Fruit fly (Drosophila melanogaster) whole organism, embryonic: ENCODE data around the gene mthl14.

Experiments
- Adf1 ChIP-seq: fragments of 200-800 bp; sonication (Bioruptor generic); IDR thresholded peaks from 2 replicates; pipeline ENCODE4 v1.3.6; 2022; ENCODE audit warnings: missing biosample characterization, missing genetic modification characterization
- CG10979 ChIP-seq: fragments of 200-800 bp; sonication (Bioruptor generic); optimal IDR thresholded peaks from 2 replicates; lab custom pipeline; 2018; ENCODE audit warnings: missing biosample characterization, mild to moderate bottlenecking, missing genetic modification characterization, moderate library complexity
- CG11560 ChIP-seq: fragments of 200-800 bp; sonication (Bioruptor generic); IDR thresholded peaks from 3 replicates; pipeline ENCODE4 v1.3.6; 2022; ENCODE audit warnings: missing biosample characterization, missing genetic modification characterization
- CG11695 ChIP-seq: fragments of 200-800 bp; sonication (Bioruptor generic); IDR thresholded peaks from 3 replicates; pipeline ENCODE4 v1.3.6; 2022; ENCODE audit warnings: missing biosample characterization, missing genetic modification characterization
- CG12071 ChIP-seq: fragments of 200-800 bp; sonication (Bioruptor generic); optimal IDR thresholded peaks from 3 replicates; lab custom pipeline; 2018; ENCODE audit warnings: missing biosample characterization, mild to moderate bottlenecking, missing genetic modification characterization
- CG12659 ChIP-seq: fragments of 200-800 bp; sonication (Bioruptor generic); optimal IDR thresholded peaks from 3 replicates; lab custom pipeline; 2017; ENCODE audit warnings: mild to moderate bottlenecking, missing biosample characterization, missing genetic modification reagents, missing genetic modification characterization
- CG13775 ChIP-seq: fragments of 200-800 bp; sonication (Bioruptor generic); optimal IDR thresholded peaks from 3 replicates; lab custom pipeline; 2017; ENCODE audit warnings: missing biosample characterization, mild to moderate bottlenecking, missing genetic modification characterization
- CG15073 ChIP-seq: fragments of 200-800 bp; sonication (Bioruptor generic); optimal IDR thresholded peaks from 2 replicates; lab custom pipeline; 2016; ENCODE audit warnings: missing biosample characterization, missing genetic modification characterization
- CG1602 ChIP-seq: fragments of 200-800 bp; sonication (Bioruptor generic); optimal IDR thresholded peaks from 3 replicates; lab custom pipeline; 2016; ENCODE audit warnings: missing biosample characterization, missing genetic modification characterization
- CG1603 ChIP-seq: fragments of 200-800 bp; sonication (Bioruptor generic); optimal IDR thresholded peaks from 2 replicates; lab custom pipeline; 2019; ENCODE audit warnings: missing biosample characterization, mild to moderate bottlenecking, missing genetic modification characterization, moderate library complexity
- CG17361 ChIP-seq: fragments of 200-800 bp; sonication (Bioruptor generic); IDR thresholded peaks from 3 replicates; pipeline ENCODE4 v1.3.6; 2022; ENCODE audit warnings: missing biosample characterization, missing genetic modification characterization
- CG17612 ChIP-seq: fragments of 200-800 bp; sonication (Bioruptor generic); IDR thresholded peaks from 2 replicates; pipeline ENCODE4 v1.3.6; 2022; ENCODE audit warnings: missing biosample characterization, missing genetic modification characterization
- CG18599 ChIP-seq: fragments of 200-800 bp; sonication (Bioruptor generic); optimal IDR thresholded peaks from 3 replicates; lab custom pipeline; 2017; ENCODE audit warnings: missing biosample characterization, missing genetic modification characterization, mild to moderate bottlenecking, moderate library complexity, missing genetic modification reagents
- CG30431 ChIP-seq: fragments of 200-800 bp; sonication (Bioruptor generic); optimal IDR thresholded peaks from 2 replicates; lab custom pipeline; 2017; ENCODE audit warnings: missing biosample characterization, missing genetic modification characterization
- CG34376 ChIP-seq: fragments of 200-800 bp; sonication (Bioruptor generic); optimal IDR thresholded peaks from 2 replicates; lab custom pipeline; 2018; ENCODE audit warnings: missing biosample characterization, mild to moderate bottlenecking, missing genetic modification characterization
- CG4707 ChIP-seq: fragments of 200-800 bp; sonication (Bioruptor generic); optimal IDR thresholded peaks from 2 replicates; lab custom pipeline; 2018; ENCODE audit warnings: missing biosample characterization, mild to moderate bottlenecking, missing genetic modification characterization, moderate library complexity
- CG5953 ChIP-seq: fragments of 200-800 bp; sonication (Bioruptor generic); IDR thresholded peaks from 2 replicates; pipeline ENCODE4 v1.3.6; 2022; ENCODE audit warnings: missing biosample characterization, missing genetic modification characterization
- CG6654 ChIP-seq: fragments of 200-800 bp; sonication (Bioruptor generic); optimal IDR thresholded peaks from 2 replicates; lab custom pipeline; 2017; ENCODE audit warnings: missing biosample characterization, mild to moderate bottlenecking, missing genetic modification characterization
- CG7745 ChIP-seq: fragments of 200-800 bp; sonication (Bioruptor generic); optimal IDR thresholded peaks from 2 replicates; lab custom pipeline; 2018; ENCODE audit warnings: missing biosample characterization, mild to moderate bottlenecking, missing genetic modification characterization, moderate library complexity
- CG7928 ChIP-seq: fragments of 200-800 bp; sonication (Bioruptor generic); optimal IDR thresholded peaks from 2 replicates; lab custom pipeline; 2017; ENCODE audit warnings: missing biosample characterization, mild to moderate bottlenecking, missing genetic modification characterization
- CG9437 ChIP-seq: fragments of 200-800 bp; sonication (Bioruptor generic); optimal IDR thresholded peaks from 2 replicates; lab custom pipeline; 2018; ENCODE audit warnings: missing biosample characterization, mild to moderate bottlenecking, missing genetic modification characterization
- Chrac-16 ChIP-seq: fragments of 200-800 bp; sonication (Bioruptor generic); optimal IDR thresholded peaks from 3 replicates; lab custom pipeline; 2016; ENCODE audit warnings: missing biosample characterization, missing genetic modification characterization
- HmgD ChIP-seq: fragments of 200-800 bp; sonication (Bioruptor generic); optimal IDR thresholded peaks from 3 replicates; lab custom pipeline; 2016; ENCODE audit warnings: missing biosample characterization, missing genetic modification characterization
- MESR4 ChIP-seq: fragments of 200-800 bp; sonication (Bioruptor generic); optimal IDR thresholded peaks from 2 replicates; lab custom pipeline; 2018; ENCODE audit warnings: missing biosample characterization, mild to moderate bottlenecking, missing genetic modification characterization, moderate library complexity
- Med ChIP-seq: fragments of 200-800 bp; sonication (Bioruptor generic); peaks from one replicate; lab custom pipeline; 2016; ENCODE audit warnings: missing biosample characterization, missing genetic modification characterization, mild to moderate bottlenecking, inconsistent platforms, moderate library complexity
- Opbp ChIP-seq: fragments of 200-800 bp; sonication (Bioruptor generic); IDR thresholded peaks from 3 replicates; pipeline ENCODE4 v1.3.6; 2022; ENCODE audit warnings: missing biosample characterization, missing genetic modification characterization; ENCODE audit not compliant: partially characterized antibody
- Ptx1 ChIP-seq: fragments of 200-800 bp; sonication (Bioruptor generic); IDR thresholded peaks from 2 replicates; pipeline ENCODE4 v1.3.6; 2022; ENCODE audit warnings: missing biosample characterization, missing genetic modification characterization
- Trl ChIP-seq, 3 experiments: fragments of >200 bp in 2 of 3; fragments of 200-800 bp in 1 of 3; sonication (Bioruptor generic) in 1 of 3; optimal IDR thresholded peaks; 2 replicates in 1 of 3; 3 replicates in 2 of 3; lab custom pipeline; 2016 to 2017; ENCODE audit warnings: missing biosample characterization in 1 of 3, missing genetic modification characterization in 1 of 3
- Xbp1 ChIP-seq: fragments of 200-800 bp; sonication (Bioruptor generic); optimal IDR thresholded peaks from 3 replicates; lab custom pipeline; 2016; ENCODE audit warnings: missing biosample characterization, mild to moderate bottlenecking, missing genetic modification characterization
- aop ChIP-seq: fragments of 200-800 bp; sonication (Bioruptor generic); IDR thresholded peaks from 2 replicates; pipeline ENCODE4 v1.3.6; 2022; ENCODE audit warnings: missing biosample characterization, missing genetic modification characterization
- cas ChIP-seq: fragments of 200-800 bp; sonication (Bioruptor generic); IDR thresholded peaks from 2 replicates; pipeline ENCODE4 v1.3.6; 2022; ENCODE audit warnings: missing biosample characterization, missing genetic modification characterization
- chif ChIP-seq, 2 experiments: fragments of 200-800 bp; sonication (Bioruptor generic); optimal IDR thresholded peaks; 3 replicates each; lab custom pipeline; 2016; ENCODE audit warnings: missing biosample characterization in 2 of 2, missing genetic modification characterization in 2 of 2
- corto ChIP-seq: fragments of 200-800 bp; sonication (Bioruptor generic); optimal IDR thresholded peaks from 2 replicates; lab custom pipeline; 2016; ENCODE audit warnings: missing biosample characterization, mild to moderate bottlenecking, missing genetic modification characterization, moderate library complexity
- crp ChIP-seq, 2 experiments: fragments of 200-800 bp; sonication (Bioruptor generic); optimal IDR thresholded peaks; 2 replicates in 1 of 2; 3 replicates in 1 of 2; lab custom pipeline; 2017; ENCODE audit warnings: missing biosample characterization in 2 of 2, missing genetic modification characterization in 2 of 2, mild to moderate bottlenecking in 1 of 2, moderate library complexity in 1 of 2
- dmrt11E ChIP-seq: fragments of 200-800 bp; sonication (Bioruptor generic); optimal IDR thresholded peaks from 3 replicates; lab custom pipeline; 2018; ENCODE audit warnings: missing biosample characterization, mild to moderate bottlenecking, missing genetic modification characterization, moderate library complexity
- exex ChIP-seq: fragments of 200-800 bp; sonication (Bioruptor generic); optimal IDR thresholded peaks from 4 replicates; lab custom pipeline; 2018; ENCODE audit warnings: missing biosample characterization, mild to moderate bottlenecking, missing genetic modification characterization, moderate library complexity
- ham ChIP-seq: fragments of 200-800 bp; sonication (Bioruptor generic); IDR thresholded peaks from 2 replicates; pipeline ENCODE4 v1.3.6; 2022; ENCODE audit warnings: missing biosample characterization, missing genetic modification characterization
- insv ChIP-seq, 2 experiments: fragments of 200-800 bp; sonication (Bioruptor generic); optimal IDR thresholded peaks; 3 replicates each; lab custom pipeline; 2016 to 2018; ENCODE audit warnings: missing biosample characterization in 2 of 2, missing genetic modification characterization in 2 of 2
- jing ChIP-seq: fragments of 200-800 bp; sonication (Bioruptor generic); optimal IDR thresholded peaks from 2 replicates; lab custom pipeline; 2018; ENCODE audit warnings: missing biosample characterization, mild to moderate bottlenecking, missing genetic modification characterization
- knrl ChIP-seq: fragments of 200-800 bp; sonication (Bioruptor generic); IDR thresholded peaks from 3 replicates; pipeline ENCODE4 v1.3.6; 2022; ENCODE audit warnings: missing biosample characterization, missing genetic modification characterization; ENCODE audit not compliant: partially characterized antibody
- lov ChIP-seq, 2 experiments: fragments of 200-800 bp in 1 of 2; fragments of >200 bp in 1 of 2; sonication (Bioruptor generic) in 1 of 2; IDR thresholded peaks in 1 of 2; optimal IDR thresholded peaks in 1 of 2; 2 replicates in 1 of 2; 3 replicates in 1 of 2; pipeline versions ENCODE4 v1.3.6 to Lab custom; 2017 to 2022; ENCODE audit warnings: missing biosample characterization in 1 of 2, missing genetic modification characterization in 1 of 2
- prd ChIP-seq, 3 experiments: fragments of >200 bp in 2 of 3; fragments of 200-800 bp in 1 of 3; sonication (Bioruptor generic) in 1 of 3; optimal IDR thresholded peaks in 2 of 3; IDR thresholded peaks in 1 of 3; 2 replicates in 2 of 3; 3 replicates in 1 of 3; pipeline versions ENCODE4 v1.3.6 to Lab custom; 2017 to 2022; ENCODE audit warnings: missing biosample characterization in 1 of 3, missing genetic modification characterization in 1 of 3
- run ChIP-seq: fragments of 200-800 bp; sonication (Bioruptor generic); optimal IDR thresholded peaks from 3 replicates; lab custom pipeline; 2018; ENCODE audit warnings: missing biosample characterization, mild to moderate bottlenecking, missing genetic modification characterization
- ssp ChIP-seq: fragments of 200-800 bp; sonication (Bioruptor generic); IDR thresholded peaks from 2 replicates; pipeline ENCODE4 v1.3.6; 2022; ENCODE audit warnings: missing biosample characterization, missing genetic modification characterization
- tgo ChIP-seq: fragments of 200-800 bp; sonication (Bioruptor generic); IDR thresholded peaks from 3 replicates; pipeline ENCODE4 v1.3.6; 2022; ENCODE audit warnings: missing biosample characterization, missing genetic modification characterization
- tx ChIP-seq: fragments of 200-800 bp; sonication (Bioruptor generic); optimal IDR thresholded peaks from 2 replicates; lab custom pipeline; 2016; ENCODE audit warnings: missing biosample characterization, missing genetic modification characterization
- zfh1 ChIP-seq: fragments of 200-800 bp; sonication (Bioruptor generic); IDR thresholded peaks from 3 replicates; pipeline ENCODE4 v1.3.6; 2022; ENCODE audit warnings: missing biosample characterization, missing genetic modification characterization

The mthl14 gene

dm6 chr3L:246644-247199 lies 569 bp upstream of the mthl14 start (continued):
- no peak for TF ChIP-seq CG4707 (GFP tag; lab: Kevin White, UChicago)
- TF ChIP-seq Chrac-16 (GFP tag; lab: Kevin White, UChicago): peak; percentile 27
- TF ChIP-seq knrl (GFP tag; lab: Robert Waterston, UW): peak; percentile 59; the same call in 2 of the 3 replicates
- no peak for TF ChIP-seq CG12071
- TF ChIP-seq jing (GFP tag; lab: Kevin White, UChicago): no peak
- peak; percentile 19 for TF ChIP-seq CG10979
- TF ChIP-seq cas (GFP tag; lab: Robert Waterston, UW): 0 out of 2 replicates have a peak, but pooled peaks have one; percentile 10
- no peak for TF ChIP-seq CG17612 (GFP tag; lab: Robert Waterston, UW)
- peak; percentile 61 for TF ChIP-seq ssp
- no peak for TF ChIP-seq CG15073
- TF ChIP-seq run (tag; lab: Kevin White, UChicago): no peak
- TF ChIP-seq Ptx1 (GFP tag; lab: Robert Waterston, UW): peak; percentile 22; the same call in 1 of the 2 replicates
- no peak for TF ChIP-seq CG30431 (GFP tag; lab: Kevin White, UChicago)
- peak; percentile 99 for TF ChIP-seq MESR4 (GFP tag; lab: Kevin White, UChicago)
- TF ChIP-seq CG17361 (GFP tag; lab: Robert Waterston, UW): no peak; the same call in 2 of the 3 replicates
- no peak for TF ChIP-seq CG18599 (GFP tag; lab: Kevin White, UChicago)
- TF ChIP-seq Xbp1: peak; percentile 62
- peak; percentile 23 for TF ChIP-seq dmrt11E (tag; lab: Kevin White, UChicago)
- no peak for TF ChIP-seq tx
- TF ChIP-seq ham (GFP tag; lab: Robert Waterston, UW): no peak
- TF ChIP-seq tgo (GFP tag; lab: Robert Waterston, UW): peak; percentile 34; the same call in 1 of the 3 replicates
- peak; percentile 58 for TF ChIP-seq CG9437 (GFP tag; lab: Kevin White, UChicago)
- TF ChIP-seq CG7928: peak; percentile 60
- no peak for TF ChIP-seq aop (GFP tag; lab: Robert Waterston, UW)
- TF ChIP-seq Trl (optimal IDR thresholded peaks at IDR 0.05; lab: Kevin White, UChicago): no peak
- TF ChIP-seq Trl (GFP tag; optimal IDR thresholded peaks at IDR 0.05; lab: Kevin White, UChicago): peak; percentile 50
- TF ChIP-seq CG11695 (GFP tag; lab: Robert Waterston, UW): peak; percentile 6; the same call in 1 of the 3 replicates
- TF ChIP-seq CG13775: peak; percentile 54
- no peak for TF ChIP-seq prd (optimal IDR thresholded peaks at IDR 0.05; lab: Kevin White, UChicago)
- peak; percentile 57; the same call in 1 of the 3 replicates for TF ChIP-seq prd (GFP tag; IDR thresholded peaks at IDR 0.05; lab: Robert Waterston, UW)
- no peak for TF ChIP-seq exex (tag; lab: Kevin White, UChicago)
- TF ChIP-seq CG11560 (tag; lab: Robert Waterston, UW): 0 out of 3 replicates have a peak, but pooled peaks have one; percentile 17
- peak; percentile 35; the same call in 1 of the 2 replicates for TF ChIP-seq Adf1 (GFP tag; lab: Robert Waterston, UW)
- peak; percentile 52 for TF ChIP-seq CG34376 (GFP tag; lab: Kevin White, UChicago)
- TF ChIP-seq zfh1 (GFP tag; lab: Robert Waterston, UW): peak; percentile 66; the same call in 2 of the 3 replicates
- peak; percentile 48 to 54 for TF ChIP-seq chif (GFP tag; optimal IDR thresholded peaks at IDR 0.05; lab: Kevin White, UChicago)
- TF ChIP-seq HmgD (GFP tag; lab: Kevin White, UChicago): peak; percentile 51
- peak in 1 of 2 experiments; percentile 42 for TF ChIP-seq crp (GFP tag; optimal IDR thresholded peaks at IDR 0.05; lab: Kevin White, UChicago)
- no peak for TF ChIP-seq CG6654
- TF ChIP-seq Opbp (GFP tag; lab: Robert Waterston, UW): peak; percentile 69
- peak; percentile 77 for TF ChIP-seq CG1603 (tag; lab: Kevin White, UChicago)
- TF ChIP-seq lov (optimal IDR thresholded peaks at IDR 0.05; lab: Kevin White, UChicago): no peak
- peak; percentile 76; the same call in 2 of the 3 replicates for TF ChIP-seq lov (GFP tag; IDR thresholded peaks at IDR 0.05; lab: Robert Waterston, UW)
- TF ChIP-seq corto (GFP tag; lab: Kevin White, UChicago): no peak
- TF ChIP-seq CG7745 (tag; lab: Kevin White, UChicago): no peak
- peak; percentile 94 for TF ChIP-seq Med (GFP tag; lab: Kevin White, UChicago)
- peak; percentile 34 for TF ChIP-seq CG1602 (GFP tag; lab: Kevin White, UChicago)
- peak in 1 of 2 experiments; percentile 30 for TF ChIP-seq insv (GFP tag; optimal IDR thresholded peaks at IDR 0.05; lab: Kevin White, UChicago)
- peak; percentile 81 for TF ChIP-seq CG12659 (GFP tag; lab: Kevin White, UChicago)
- peak; percentile 54; the same call in 1 of the 2 replicates for TF ChIP-seq CG5953
